Fruit fly (Drosophila melanogaster) whole organism, adult: Measurements from ENCODE around the gene Nnp-1.

ENCODE experiments used
- CG14711 ChIP-seq: fragments of 200-800 bp; sonication (Bioruptor generic); optimal IDR thresholded peaks from 2 replicates; lab custom pipeline; 2018; ENCODE audit warnings: missing biosample characterization, mild to moderate bottlenecking, missing genetic modification characterization, moderate library complexity
- CG1620 ChIP-seq: fragments of 200-800 bp; sonication (Bioruptor generic); optimal IDR thresholded peaks from 2 replicates; lab custom pipeline; 2016; ENCODE audit warnings: missing biosample characterization, missing genetic modification characterization
- CG33017 ChIP-seq: fragments of 200-800 bp; sonication (Bioruptor generic); optimal IDR thresholded peaks from 2 replicates; lab custom pipeline; 2018; ENCODE audit warnings: missing biosample characterization, mild to moderate bottlenecking, missing genetic modification characterization, moderate library complexity
- CG7045 ChIP-seq: fragments of 200-800 bp; sonication (Bioruptor generic); optimal IDR thresholded peaks from 2 replicates; lab custom pipeline; 2017; ENCODE audit warnings: missing biosample characterization, mild to moderate bottlenecking, missing genetic modification characterization
- CG7101 ChIP-seq: fragments of 200-800 bp; sonication (Bioruptor generic); optimal IDR thresholded peaks from 2 replicates; lab custom pipeline; 2018; ENCODE audit warnings: missing biosample characterization, mild to moderate bottlenecking, missing genetic modification characterization, moderate library complexity
- Crg-1 ChIP-seq: fragments of 200-800 bp; sonication (Bioruptor generic); optimal IDR thresholded peaks from 2 replicates; lab custom pipeline; 2016; ENCODE audit warnings: missing biosample characterization, missing genetic modification characterization
- Hr96 ChIP-seq: fragments of 200-800 bp; sonication (Bioruptor generic); optimal IDR thresholded peaks from 2 replicates; lab custom pipeline; 2016; ENCODE audit warnings: missing biosample characterization, missing genetic modification characterization
- Mnt ChIP-seq: fragments of 200-800 bp; sonication (Bioruptor generic); optimal IDR thresholded peaks from 2 replicates; lab custom pipeline; 2016; ENCODE audit warnings: missing biosample characterization, mild to moderate bottlenecking, missing genetic modification characterization
- bab1 ChIP-seq: fragments of 200-800 bp; sonication (Bioruptor generic); optimal IDR thresholded peaks from 3 replicates; lab custom pipeline; 2019; ENCODE audit warnings: missing biosample characterization, mild to moderate bottlenecking, missing genetic modification characterization, moderate library complexity
- cnc ChIP-seq, 2 experiments: fragments of >200 bp; optimal IDR thresholded peaks; 2 replicates each; lab custom pipeline; 2017
- kay ChIP-seq: fragments of 200-800 bp; sonication (Bioruptor generic); peaks from one replicate; lab custom pipeline; 2016; ENCODE audit warnings: missing biosample characterization, missing genetic modification characterization, borderline replicate concordance
- ovo ChIP-seq: fragments of 200-800 bp; sonication (Bioruptor generic); optimal IDR thresholded peaks from 2 replicates; lab custom pipeline; 2016; ENCODE audit warnings: missing biosample characterization, missing genetic modification characterization
- tj ChIP-seq: fragments of 200-800 bp; sonication (Bioruptor generic); optimal IDR thresholded peaks from 3 replicates; lab custom pipeline; 2017; ENCODE audit warnings: missing biosample characterization, mild to moderate bottlenecking, missing genetic modification characterization, moderate library complexity
- toe ChIP-seq: fragments of 200-800 bp; sonication (Bioruptor generic); optimal IDR thresholded peaks from 2 replicates; lab custom pipeline; 2016; ENCODE audit warnings: missing biosample characterization, missing genetic modification characterization

DNA sequence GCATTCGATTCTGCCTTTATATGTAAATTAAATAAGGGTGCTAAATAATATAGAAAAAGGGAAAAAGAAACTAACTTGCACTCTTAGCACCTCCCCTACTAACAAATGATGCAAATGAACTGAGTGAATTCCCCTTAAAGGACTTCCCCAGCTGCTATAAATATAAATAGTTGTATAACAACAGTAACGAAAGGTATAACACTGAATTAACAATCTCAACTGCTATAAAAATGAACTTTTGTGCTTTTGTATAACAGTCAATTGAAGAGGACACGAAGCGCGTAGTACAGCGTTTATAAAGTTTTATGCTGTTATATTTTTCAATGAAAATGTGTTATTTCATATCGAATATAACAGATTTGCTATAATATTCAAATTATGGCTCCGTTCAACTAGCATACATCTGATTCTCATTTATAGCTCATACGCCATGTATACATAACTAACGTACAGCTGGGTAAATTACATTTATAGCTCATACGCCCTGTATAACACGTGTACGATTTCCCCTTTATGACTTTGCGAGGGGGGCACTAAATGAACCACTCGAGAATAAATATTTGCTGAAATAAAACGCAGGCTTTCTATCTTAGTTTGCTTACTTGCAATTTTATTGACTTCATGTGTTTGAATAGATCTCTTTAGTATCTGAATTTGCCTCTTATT, 16.6 kb downstream of the Nnp-1 start:
- TF ChIP-seq CG7101 (tag; lab: Kevin White, UChicago): peak; percentile 15
- peak; percentile 38 for TF ChIP-seq kay (GFP tag; lab: Kevin White, UChicago)
- TF ChIP-seq bab1: no peak
- no peak for TF ChIP-seq CG33017 (tag; lab: Kevin White, UChicago)
- TF ChIP-seq CG7045: no peak
- no peak for TF ChIP-seq Crg-1 (GFP tag; lab: Kevin White, UChicago)
- no peak for TF ChIP-seq ovo (GFP tag; lab: Kevin White, UChicago)
- no peak for TF ChIP-seq toe
- TF ChIP-seq cnc (optimal IDR thresholded peaks at IDR 0.05; lab: Kevin White, UChicago): no peak
- no peak for TF ChIP-seq tj
- no peak for TF ChIP-seq Mnt (GFP tag; lab: Kevin White, UChicago)
- TF ChIP-seq CG1620 (GFP tag; lab: Kevin White, UChicago): no peak
- no peak for TF ChIP-seq CG14711 (tag; lab: Kevin White, UChicago)
- no peak for TF ChIP-seq Hr96
